Fruit fly (Drosophila melanogaster): ENCODE data around the gene Lint-1.

Gene Lint-1

DNA sequence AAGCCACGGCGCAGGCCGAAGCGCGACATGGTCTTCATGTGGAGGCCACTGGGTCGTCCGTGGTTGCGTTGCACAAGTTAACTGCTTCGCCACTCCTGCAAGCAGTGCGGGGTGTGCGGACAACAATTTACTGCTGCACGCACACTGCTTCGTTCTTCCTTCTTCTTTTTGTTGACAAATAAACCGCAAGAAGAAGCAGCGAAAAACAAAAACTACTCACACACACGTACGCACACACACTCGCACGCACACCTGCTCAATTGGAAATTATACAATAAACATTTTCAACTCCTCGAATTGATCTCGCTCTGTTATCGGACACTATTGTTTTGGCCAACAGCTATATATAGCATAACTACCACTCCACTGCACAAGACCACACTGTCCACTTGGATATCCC lies 25.6 kb upstream of the Lint-1 start:
- no peak for TF ChIP-seq CG9215 (GFP tag; IDR thresholded peaks at IDR 0.05)
- TF ChIP-seq CG18011 (GFP tag; optimal IDR thresholded peaks at IDR 0.05), result peak; percentile 45
- peak; percentile 60 for TF ChIP-seq cg (GFP tag; optimal IDR thresholded peaks at IDR 0.05)
- no peak for TF ChIP-seq CG10543 (GFP tag; optimal IDR thresholded peaks at IDR 0.05)
- no peak for TF ChIP-seq ro (GFP tag; IDR thresholded peaks at IDR 0.05)
- no peak for TF ChIP-seq dysf (GFP tag; IDR thresholded peaks at IDR 0.05)
- TF ChIP-seq Dfd (GFP tag; optimal IDR thresholded peaks at IDR 0.05), result peak in 1 of 2 experiments; percentile 9
- TF ChIP-seq CG15601 (tag; optimal IDR thresholded peaks at IDR 0.05), result no peak
- no peak for TF ChIP-seq dpn (GFP tag; optimal IDR thresholded peaks at IDR 0.05)
- TF ChIP-seq zen2 (GFP tag; IDR thresholded peaks at IDR 0.05; ENCODE audit: partially characterized antibody), result no peak
- TF ChIP-seq Hr3 (GFP tag; optimal IDR thresholded peaks at IDR 0.05), result no peak
- TF ChIP-seq fd96Cb (tag; optimal IDR thresholded peaks at IDR 0.05), result no peak
- TF ChIP-seq cas (GFP tag; IDR thresholded peaks at IDR 0.05), result no peak
- 0 out of 4 replicates have a peak, but pooled peaks have one; percentile 6 for TF ChIP-seq chinmo (GFP tag; IDR thresholded peaks at IDR 0.05; ENCODE audit: partially characterized antibody)
- TF ChIP-seq mld (GFP tag; IDR thresholded peaks at IDR 0.05; ENCODE audit: partially characterized antibody), result no peak
- no peak for TF ChIP-seq cato (GFP tag; optimal IDR thresholded peaks at IDR 0.05; ENCODE audit: borderline replicate concordance)
- no peak for TF ChIP-seq ac (GFP tag; optimal IDR thresholded peaks at IDR 0.05)
- no peak for TF ChIP-seq tgo (GFP tag; IDR thresholded peaks at IDR 0.05)
- TF ChIP-seq esg (GFP tag; conservative IDR thresholded peaks at IDR 0.05), result no peak
- no peak for TF ChIP-seq CG6765 (GFP tag; optimal IDR thresholded peaks at IDR 0.05)
- no peak for TF ChIP-seq bsh (GFP tag; optimal IDR thresholded peaks at IDR 0.05)
- no peak for TF ChIP-seq tap (tag; optimal IDR thresholded peaks at IDR 0.05)
- no peak for TF ChIP-seq CG18262 (tag; optimal IDR thresholded peaks at IDR 0.05)
- TF ChIP-seq Elba2 (GFP tag; optimal IDR thresholded peaks at IDR 0.05), result peak; percentile 90
- TF ChIP-seq CG31441 (GFP tag; IDR thresholded peaks at IDR 0.05), result no peak
- no peak for TF ChIP-seq Ets97D (GFP tag; optimal IDR thresholded peaks at IDR 0.05)
- no peak for TF ChIP-seq CG13123 (GFP tag; optimal IDR thresholded peaks at IDR 0.05)
- TF ChIP-seq hbn (GFP tag; IDR thresholded peaks at IDR 0.05; ENCODE audit: partially characterized antibody), result no peak
- peak; percentile 28 for TF ChIP-seq CG8924 (tag; optimal IDR thresholded peaks at IDR 0.05)
- TF ChIP-seq lilli (GFP tag; optimal IDR thresholded peaks at IDR 0.05), result no peak
- TF ChIP-seq stwl (tag; optimal IDR thresholded peaks at IDR 0.05), result no peak
- TF ChIP-seq CG10366 (GFP tag; IDR thresholded peaks at IDR 0.05), result no peak
- no peak for TF ChIP-seq Neu2 (GFP tag; optimal IDR thresholded peaks at IDR 0.05; ENCODE audit: borderline replicate concordance)
- no peak for TF ChIP-seq CG7271 (tag; optimal IDR thresholded peaks at IDR 0.05)
- TF ChIP-seq insv (GFP tag; optimal IDR thresholded peaks at IDR 0.05), result peak in 1 of 2 experiments; percentile 76
- no peak for TF ChIP-seq prd (optimal IDR thresholded peaks at IDR 0.05)
- no peak for TF ChIP-seq prd (GFP tag; IDR thresholded peaks at IDR 0.05)
- TF ChIP-seq CG3407 (GFP tag; optimal IDR thresholded peaks at IDR 0.05), result no peak
- TF ChIP-seq CG10431 (GFP tag; optimal IDR thresholded peaks at IDR 0.05), result no peak
- TF ChIP-seq CG13296 (GFP tag; optimal IDR thresholded peaks at IDR 0.05), result no peak
- TF ChIP-seq CoRest (tag; optimal IDR thresholded peaks at IDR 0.05), result no peak
- no peak for TF ChIP-seq CG10321 (GFP tag; IDR thresholded peaks at IDR 0.05)
- TF ChIP-seq sug (tag; optimal IDR thresholded peaks at IDR 0.05), result no peak
- no peak for TF ChIP-seq CG16779 (GFP tag; IDR thresholded peaks at IDR 0.05)
- no peak for TF ChIP-seq dmrt11E (tag; optimal IDR thresholded peaks at IDR 0.05)
- no peak for TF ChIP-seq CG2678 (tag; optimal IDR thresholded peaks at IDR 0.05)
- TF ChIP-seq Dip2 (GFP tag; IDR thresholded peaks at IDR 0.05), result no peak
- TF ChIP-seq CG12744 (GFP tag; optimal IDR thresholded peaks at IDR 0.05), result no peak
- no peak for TF ChIP-seq CG2202 (tag; optimal IDR thresholded peaks at IDR 0.05)
- TF ChIP-seq fd102C (GFP tag; optimal IDR thresholded peaks at IDR 0.05), result no peak
- TF ChIP-seq CG15479 (GFP tag; optimal IDR thresholded peaks at IDR 0.05), result peak; percentile 50

Data from whole organism, embryonic.